Fruit fly (Drosophila melanogaster): ENCODE measurements around the gene CG17349.

dm6 chr2L:19320787-19321593 is 49.3 kb upstream of the CG17349 start:
- TF ChIP-seq Sin3A (optimal IDR thresholded peaks at IDR 0.05) (no peak), psq (optimal IDR thresholded peaks at IDR 0.05) (no peak), h (optimal IDR thresholded peaks at IDR 0.05) (no peak), insv (optimal IDR thresholded peaks at IDR 0.05) (no peak), Myc (optimal IDR thresholded peaks at IDR 0.05) (no peak), ttk (optimal IDR thresholded peaks at IDR 0.05) (no peak)

Measured in Kc167 (cell line).